Worm (Caenorhabditis elegans) whole organism, mixed stage, embryonic: ENCODE measurements around the gene Y54F10AM.6.

Source experiments
- drap-1 ChIP-seq: fragments of 200-800 bp; sonication (Bioruptor generic); optimal IDR thresholded peaks from 3 replicates; lab custom pipeline; 2018; ENCODE audit warnings: mild to moderate bottlenecking, missing genetic modification characterization, missing compliant biosample characterization
- mep-1 ChIP-seq: fragments of 150-350 bp; optimal IDR thresholded peaks from 2 replicates; lab custom pipeline; 2017; ENCODE audit warnings: missing biosample characterization, missing genetic modification reagents, missing genetic modification characterization, inconsistent platforms
- mls-2 ChIP-seq: sonication (generic microtip); optimal IDR thresholded peaks from 2 replicates; lab custom pipeline; 2016; ENCODE audit warnings: mild to moderate bottlenecking, missing genetic modification characterization, moderate library complexity, missing compliant biosample characterization
- unc-39 ChIP-seq: fragments of 150-350 bp; optimal IDR thresholded peaks from 2 replicates; lab custom pipeline; 2014; ENCODE audit warnings: missing biosample characterization, missing genetic modification characterization
- unc-62 ChIP-seq: fragments of 150-350 bp; optimal IDR thresholded peaks from 2 replicates; lab custom pipeline; 2014; ENCODE audit warnings: missing biosample characterization, missing genetic modification reagents, missing genetic modification characterization

ce11 chrIII:2478605-2479004 is 30.0 kb upstream of the Y54F10AM.6 start:
- TF ChIP-seq mls-2 (tag; lab: Kevin White, UChicago): no peak
- TF ChIP-seq drap-1 (GFP tag; lab: Kevin White, UChicago): no peak
- TF ChIP-seq unc-39: no peak
- TF ChIP-seq unc-62 (GFP tag; lab: Kevin White, UChicago): no peak
- no peak for TF ChIP-seq mep-1 (tag; lab: Kevin White, UChicago)
